Worm (Caenorhabditis elegans) whole organism, L4 larva: ENCODE measurements around the gene usp-46.

Source experiments
- F44E2.7 ChIP-seq: fragments of 200-800 bp; sonication (Bioruptor generic); IDR thresholded peaks from 2 replicates; pipeline ENCODE4 v2.1.2; 2022; ENCODE audit warnings: missing genetic modification characterization, missing compliant biosample characterization
- R02D3.7 ChIP-seq: fragments of 150-350 bp; sonication (generic microtip); optimal IDR thresholded peaks from 3 replicates; lab custom pipeline; 2014; ENCODE audit warnings: missing biosample characterization, missing genetic modification characterization
- T20F7.1 ChIP-seq: fragments of 200-800 bp; sonication (Bioruptor generic); optimal IDR thresholded peaks from 2 replicates; lab custom pipeline; 2018; ENCODE audit warnings: mild to moderate bottlenecking, missing genetic modification characterization, missing compliant biosample characterization
- T26A8.4 ChIP-seq: fragments of 200-800 bp; sonication (Bioruptor generic); IDR thresholded peaks from 2 replicates; pipeline ENCODE4 v1.3.6; 2022; ENCODE audit warnings: missing genetic modification characterization, missing compliant biosample characterization
- Y105C5A.15 ChIP-seq: fragments of 200-800 bp; sonication (Bioruptor generic); IDR thresholded peaks from 2 replicates; pipeline ENCODE4 v1.3.6; 2022; ENCODE audit warnings: missing genetic modification characterization, missing compliant biosample characterization
- aha-1 ChIP-seq: fragments of 150-350 bp; peaks from one replicate; lab custom pipeline; 2014; ENCODE audit warnings: missing biosample characterization, missing genetic modification characterization
- aly-2 ChIP-seq: sonication (generic microtip); optimal IDR thresholded peaks from 2 replicates; lab custom pipeline; 2018; ENCODE audit warnings: missing biosample characterization, missing genetic modification characterization
- ama-1 ChIP-seq: fragments of 150-350 bp; optimal IDR thresholded peaks from 2 replicates; lab custom pipeline; 2014; ENCODE audit warnings: inconsistent platforms, mixed read lengths
- ceh-20 ChIP-seq: fragments of 200-800 bp; sonication (Bioruptor generic); IDR thresholded peaks from 2 replicates; pipeline ENCODE4 v1.3.6; 2022; ENCODE audit warnings: missing genetic modification reagents, missing genetic modification characterization, missing compliant biosample characterization
- ceh-28 ChIP-seq: fragments of 150-350 bp; optimal IDR thresholded peaks from 2 replicates; lab custom pipeline; 2014; ENCODE audit warnings: missing biosample characterization, missing genetic modification reagents, missing genetic modification characterization
- ceh-32 ChIP-seq: sonication (generic microtip); optimal IDR thresholded peaks from 2 replicates; lab custom pipeline; 2016; ENCODE audit warnings: mild to moderate bottlenecking, missing genetic modification characterization, missing compliant biosample characterization; ENCODE audit not compliant: poor library complexity
- ceh-62 ChIP-seq: sonication (generic microtip); optimal IDR thresholded peaks from 2 replicates; lab custom pipeline; 2017; ENCODE audit warnings: missing biosample characterization, missing genetic modification characterization
- daf-19 ChIP-seq: fragments of 200-800 bp; sonication (Bioruptor generic); conservative IDR thresholded peaks from 2 replicates; pipeline ENCODE4 v1.3.6; 2022; ENCODE audit warnings: missing genetic modification characterization, missing compliant biosample characterization
- dmd-6 ChIP-seq: fragments of 200-800 bp; sonication (Bioruptor generic); IDR thresholded peaks from 2 replicates; pipeline ENCODE4 v1.3.6; 2022; ENCODE audit warnings: missing genetic modification reagents, missing genetic modification characterization, missing compliant biosample characterization
- dpl-1 ChIP-seq: fragments of 150-350 bp; optimal IDR thresholded peaks from 2 replicates; lab custom pipeline; 2014; ENCODE audit warnings: missing biosample characterization, missing genetic modification reagents, missing genetic modification characterization
- dve-1 ChIP-seq: sonication (generic microtip); optimal IDR thresholded peaks from 2 replicates; lab custom pipeline; 2017; ENCODE audit warnings: antibody characterized with exemption, mild to moderate bottlenecking, missing genetic modification characterization, missing compliant biosample characterization; ENCODE audit not compliant: insufficient read depth
- hif-1 ChIP-seq, 2 experiments: sonication (generic microtip); optimal IDR thresholded peaks; 2 replicates each; lab custom pipeline; 2016 to 2017; ENCODE audit warnings: missing compliant biosample characterization in 2 of 2, missing genetic modification characterization in 2 of 2, missing genetic modification reagents in 2 of 2, missing genotype in 2 of 2, mild to moderate bottlenecking in 1 of 2
- hlh-11 ChIP-seq: fragments of 200-800 bp; sonication (Bioruptor generic); optimal IDR thresholded peaks from 2 replicates; lab custom pipeline; 2018; ENCODE audit warnings: mild to moderate bottlenecking, missing genetic modification characterization, missing compliant biosample characterization
- hlh-30 ChIP-seq: sonication (generic microtip); optimal IDR thresholded peaks from 2 replicates; lab custom pipeline; 2017; ENCODE audit warnings: antibody characterized with exemption, mild to moderate bottlenecking, missing genetic modification characterization, missing compliant biosample characterization; ENCODE audit not compliant: insufficient read depth
- hmg-1.1 ChIP-seq: fragments of 200-800 bp; sonication (Bioruptor generic); IDR thresholded peaks from 2 replicates; pipeline ENCODE4 v1.3.6; 2022; ENCODE audit warnings: missing genetic modification reagents, missing genetic modification characterization, missing compliant biosample characterization
- jun-1 ChIP-seq: fragments of 150-350 bp; optimal IDR thresholded peaks from 2 replicates; lab custom pipeline; 2014; ENCODE audit warnings: missing biosample characterization, missing genetic modification reagents, missing genetic modification characterization
- lin-1 ChIP-seq: fragments of 200-800 bp; sonication (Bioruptor generic); IDR thresholded peaks from 2 replicates; pipeline ENCODE4 v1.3.6; 2022; ENCODE audit warnings: missing genetic modification reagents, missing genetic modification characterization, missing compliant biosample characterization
- lin-13 ChIP-seq: fragments of 150-350 bp; optimal IDR thresholded peaks from 2 replicates; lab custom pipeline; 2014; ENCODE audit warnings: missing biosample characterization, missing genetic modification reagents, missing genetic modification characterization
- lin-29 ChIP-seq: fragments of 200-800 bp; sonication (Bioruptor generic); IDR thresholded peaks from 2 replicates; pipeline ENCODE4 v1.3.6; 2022; ENCODE audit warnings: missing genetic modification reagents, missing genetic modification characterization, missing compliant biosample characterization
- lin-38 ChIP-seq: fragments of 200-800 bp; sonication (Bioruptor generic); IDR thresholded peaks from 2 replicates; pipeline ENCODE4 v1.3.6; 2022; ENCODE audit warnings: missing genetic modification reagents, missing genetic modification characterization, missing compliant biosample characterization
- lir-3 ChIP-seq: sonication (generic microtip); optimal IDR thresholded peaks from 2 replicates; lab custom pipeline; 2016; ENCODE audit warnings: mild to moderate bottlenecking, missing genetic modification characterization, missing compliant biosample characterization
- lsy-2 ChIP-seq, 2 experiments: fragments of 150-350 bp in 1 of 2; sonication (generic microtip) in 1 of 2; optimal IDR thresholded peaks; 2 replicates each; lab custom pipeline; 2014 to 2017; ENCODE audit warnings: missing biosample characterization in 2 of 2, missing genetic modification characterization in 2 of 2
- madf-9 ChIP-seq: fragments of 200-800 bp; sonication (Bioruptor generic); conservative IDR thresholded peaks from 2 replicates; pipeline ENCODE4 v1.3.6; 2022; ENCODE audit warnings: missing genetic modification reagents, missing genetic modification characterization, missing compliant biosample characterization
- mdl-1 ChIP-seq, 2 experiments: fragments of 150-350 bp in 1 of 2; sonication (generic microtip) in 1 of 2; optimal IDR thresholded peaks; 2 replicates each; lab custom pipeline; 2014 to 2017; ENCODE audit warnings: missing biosample characterization in 2 of 2, missing genetic modification characterization in 2 of 2
- mep-1 ChIP-seq: fragments of 150-350 bp; sonication (generic microtip); optimal IDR thresholded peaks from 3 replicates; lab custom pipeline; 2014; ENCODE audit warnings: missing biosample characterization, missing genetic modification characterization
- mes-2 ChIP-seq: sonication (generic microtip); optimal IDR thresholded peaks from 2 replicates; lab custom pipeline; 2016; ENCODE audit warnings: missing genotype, mild to moderate bottlenecking, missing genetic modification characterization, missing compliant biosample characterization; ENCODE audit not compliant: poor library complexity, severe bottlenecking
- mxl-3 ChIP-seq: fragments of 200-800 bp; sonication (Bioruptor generic); optimal IDR thresholded peaks from 2 replicates; lab custom pipeline; 2018; ENCODE audit warnings: mild to moderate bottlenecking, missing genetic modification characterization, missing compliant biosample characterization
- nhr-111 ChIP-seq: fragments of 200-800 bp; sonication (Bioruptor generic); optimal IDR thresholded peaks from 2 replicates; lab custom pipeline; 2018; ENCODE audit warnings: mild to moderate bottlenecking, missing genetic modification characterization, missing compliant biosample characterization
- nhr-237 ChIP-seq: sonication (generic microtip); optimal IDR thresholded peaks from 2 replicates; lab custom pipeline; 2017; ENCODE audit warnings: missing biosample characterization, missing genetic modification characterization
- nhr-25 ChIP-seq: sonication (generic microtip); optimal IDR thresholded peaks from 2 replicates; lab custom pipeline; 2017; ENCODE audit warnings: missing genetic modification characterization, mild to moderate bottlenecking, missing compliant biosample characterization, antibody characterized with exemption, moderate library complexity, borderline replicate concordance; ENCODE audit not compliant: insufficient read depth
- nhr-28 ChIP-seq: fragments of 150-350 bp; optimal IDR thresholded peaks from 2 replicates; lab custom pipeline; 2014; ENCODE audit warnings: missing biosample characterization, missing genetic modification characterization
- nhr-6 ChIP-seq: fragments of 150-350 bp; optimal IDR thresholded peaks from 2 replicates; lab custom pipeline; 2014; ENCODE audit warnings: missing biosample characterization, missing genetic modification characterization
- pha-4 ChIP-seq, 2 experiments: fragments of 150-350 bp in 1 of 2; fragments of 200-800 bp in 1 of 2; sonication (Bioruptor generic) in 1 of 2; IDR thresholded peaks in 1 of 2; optimal IDR thresholded peaks in 1 of 2; 2 replicates each; pipeline versions ENCODE4 v1.3.6 to Lab custom; 2014 to 2022; ENCODE audit warnings: missing genetic modification characterization in 2 of 2, missing genetic modification reagents in 2 of 2, missing biosample characterization in 1 of 2, missing compliant biosample characterization in 1 of 2
- rbr-2 ChIP-seq: sonication (generic microtip); optimal IDR thresholded peaks from 2 replicates; lab custom pipeline; 2016; ENCODE audit warnings: missing genotype, missing genetic modification characterization, missing compliant biosample characterization
- set-16 ChIP-seq: fragments of 200-800 bp; sonication (Bioruptor generic); IDR thresholded peaks from 2 replicates; pipeline ENCODE4 v1.3.6; 2022; ENCODE audit warnings: missing genetic modification reagents, missing genetic modification characterization, missing compliant biosample characterization
- spr-3 ChIP-seq: fragments of 200-800 bp; sonication (Bioruptor generic); optimal IDR thresholded peaks from 2 replicates; lab custom pipeline; 2018; ENCODE audit warnings: mild to moderate bottlenecking, missing genetic modification characterization, missing compliant biosample characterization
- unc-130 ChIP-seq: sonication (generic microtip); optimal IDR thresholded peaks from 2 replicates; lab custom pipeline; 2016; ENCODE audit warnings: missing genetic modification reagents, missing genetic modification characterization, missing compliant biosample characterization
- unc-39 ChIP-seq: sonication (generic microtip); optimal IDR thresholded peaks from 2 replicates; lab custom pipeline; 2017; ENCODE audit warnings: missing biosample characterization, missing genetic modification characterization
- vab-7 ChIP-seq: fragments of 200-800 bp; sonication (Bioruptor generic); IDR thresholded peaks from 2 replicates; pipeline ENCODE4 v1.3.6; 2022; ENCODE audit warnings: missing genetic modification reagents, missing genetic modification characterization, missing compliant biosample characterization
- zag-1 ChIP-seq: fragments of 150-350 bp; optimal IDR thresholded peaks from 2 replicates; lab custom pipeline; 2014; ENCODE audit warnings: missing biosample characterization, missing genetic modification characterization
- zfp-3 ChIP-seq: fragments of 200-800 bp; sonication (Bioruptor generic); conservative IDR thresholded peaks from 2 replicates; pipeline ENCODE4 v1.3.6; 2022; ENCODE audit warnings: missing genetic modification reagents, missing genetic modification characterization, missing compliant biosample characterization
- ztf-7 ChIP-seq: fragments of 150-350 bp; optimal IDR thresholded peaks from 2 replicates; lab custom pipeline; 2014; ENCODE audit warnings: missing biosample characterization, missing genetic modification characterization

The usp-46 gene

DNA sequence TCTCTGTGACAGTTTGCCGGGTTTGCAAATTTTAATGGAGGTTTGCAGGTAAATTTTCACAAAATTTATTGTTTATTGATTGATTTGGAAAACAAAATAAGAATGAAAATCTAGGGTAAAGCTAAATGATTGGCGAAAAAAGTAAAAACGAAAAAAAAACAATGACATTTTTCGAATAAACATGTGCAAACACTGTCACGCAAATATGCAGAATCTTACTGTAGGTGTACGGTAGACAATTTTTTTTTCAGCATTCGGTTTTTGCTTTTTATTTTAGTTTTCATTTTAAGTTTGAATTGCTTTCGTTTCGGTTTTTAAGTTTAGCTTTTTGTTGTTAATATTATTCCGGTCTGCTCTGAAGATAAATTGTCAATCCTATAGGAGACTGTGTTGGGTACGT, 41.5 kb downstream of the usp-46 start:
- TF ChIP-seq unc-130 (GFP tag; lab: Kevin White, UChicago) (peak; percentile 34), ceh-20 (GFP tag; lab: Robert Waterston, UW) (no peak), lin-1 (GFP tag; lab: Robert Waterston, UW) (no peak), T20F7.1 (GFP tag; lab: Kevin White, UChicago) (peak; percentile 23), lin-13 (no peak), lir-3 (tag; lab: Kevin White, UChicago) (no peak), jun-1 (tag; lab: Kevin White, UChicago) (no peak), R02D3.7 (tag; lab: Kevin White, UChicago) (no peak), lsy-2 (tag; optimal IDR thresholded peaks at IDR 0.05; lab: Kevin White, UChicago) (peak in 1 of 2 experiments; percentile 79), ceh-32 (no peak)
- TF ChIP-seq, all 104 proteins: peak for 3

DNA sequence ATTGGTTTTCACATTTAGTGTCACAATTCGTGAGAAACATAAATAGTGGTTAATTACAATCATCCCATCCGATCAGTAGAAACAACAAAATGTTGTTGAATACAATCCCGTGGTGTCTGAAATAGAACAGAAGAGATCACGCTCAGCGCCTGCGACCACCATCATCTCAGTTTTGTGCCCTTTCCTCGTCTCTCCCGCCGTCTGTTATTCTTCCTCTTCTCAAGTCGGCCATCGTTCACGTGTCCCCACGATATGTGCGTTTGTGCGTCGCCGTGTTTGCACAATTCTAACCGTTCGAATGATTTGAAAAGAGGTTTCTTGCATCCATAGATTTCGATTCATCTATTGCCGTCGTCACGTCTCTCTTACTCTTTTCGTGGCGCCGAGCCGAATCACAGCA, 42.3 kb downstream of the usp-46 start, which contains the start of gene panl-3:
TSS of gene panl-3 (plus strand) at position 294 of the 400 bp plus-strand sequence.
- TF ChIP-seq dpl-1 (GFP tag; lab: Kevin White, UChicago), result peak; percentile 63
- peak; percentile 58 for TF ChIP-seq dve-1
- TF ChIP-seq aha-1 (tag; lab: Kevin White, UChicago), result peak; percentile 67
- peak; percentile 33; the same call in 1 of the 2 replicates for TF ChIP-seq ceh-20 (GFP tag; lab: Robert Waterston, UW)
- peak; percentile 84 for TF ChIP-seq mes-2
- TF ChIP-seq aly-2 (tag; lab: Kevin White, UChicago), result no peak
- no peak for TF ChIP-seq R02D3.7 (tag; lab: Kevin White, UChicago)
- TF ChIP-seq rbr-2 (tag; lab: Kevin White, UChicago), result peak; percentile 59
- TF ChIP-seq nhr-6 (tag; lab: Kevin White, UChicago), result peak; percentile 38
- TF ChIP-seq hmg-1.1 (GFP tag; lab: Robert Waterston, UW), result peak; percentile 80
- TF ChIP-seq lin-1 (GFP tag; lab: Robert Waterston, UW), result 0 out of 2 replicates have a peak, but pooled peaks have one; percentile 24
- TF ChIP-seq F44E2.7 (GFP tag; lab: Robert Waterston, UW), result no peak
- TF ChIP-seq zfp-3 (GFP tag; lab: Robert Waterston, UW), result no peak
- peak; percentile 67 to 95 for TF ChIP-seq mdl-1 (tag; optimal IDR thresholded peaks at IDR 0.05; lab: Kevin White, UChicago)
- no peak for TF ChIP-seq vab-7
- TF ChIP-seq ceh-28, result no peak
- TF ChIP-seq lin-29 (GFP tag; lab: Robert Waterston, UW), result no peak
- peak; percentile 3 for TF ChIP-seq ama-1
- TF ChIP-seq lin-38, result peak; percentile 50
- TF ChIP-seq mxl-3 (GFP tag; lab: Kevin White, UChicago), result peak; percentile 89
- TF ChIP-seq lsy-2 (tag; optimal IDR thresholded peaks at IDR 0.05; lab: Kevin White, UChicago), result peak; percentile 10 to 74
- TF ChIP-seq zag-1 (tag; lab: Kevin White, UChicago), result no peak
- peak; percentile 28 for TF ChIP-seq ztf-7
- peak; percentile 32 for TF ChIP-seq nhr-28
- no peak for TF ChIP-seq daf-19 (GFP tag; lab: Robert Waterston, UW)
- TF ChIP-seq hif-1 (tag; optimal IDR thresholded peaks at IDR 0.05; lab: Kevin White, UChicago), result peak in 1 of 2 experiments; percentile 32
- peak; percentile 23; the same call in 1 of the 2 replicates for TF ChIP-seq set-16
- TF ChIP-seq nhr-111 (GFP tag; lab: Kevin White, UChicago), result no peak
- peak; percentile 78 for TF ChIP-seq hlh-11 (tag; lab: Kevin White, UChicago)
- no peak for TF ChIP-seq nhr-237 (tag; lab: Kevin White, UChicago)
- TF ChIP-seq lin-13, result peak; percentile 45
- TF ChIP-seq spr-3 (GFP tag; lab: Kevin White, UChicago), result no peak
- TF ChIP-seq ceh-62 (tag; lab: Kevin White, UChicago), result no peak
- no peak for TF ChIP-seq pha-4 (GFP tag; IDR thresholded peaks at IDR 0.05; lab: Robert Waterston, UW)
- peak; percentile 16 for TF ChIP-seq pha-4 (tag; optimal IDR thresholded peaks at IDR 0.05; lab: Kevin White, UChicago)
- no peak for TF ChIP-seq unc-39 (tag; lab: Kevin White, UChicago)
- no peak for TF ChIP-seq madf-9 (GFP tag; lab: Robert Waterston, UW)
- TF ChIP-seq Y105C5A.15 (GFP tag; lab: Robert Waterston, UW), result no peak
- peak; percentile 43 for TF ChIP-seq dmd-6
- TF ChIP-seq mep-1 (tag; lab: Kevin White, UChicago), result peak; percentile 63
- 0 out of 2 replicates have a peak, but pooled peaks have one; percentile 52 for TF ChIP-seq T26A8.4
- no peak for TF ChIP-seq nhr-25 (tag; lab: Kevin White, UChicago)
- TF ChIP-seq hlh-30 (tag; lab: Kevin White, UChicago), result peak; percentile 99
